Worm (Caenorhabditis elegans) whole organism, L4 larva: ENCODE data around the gene M02E1.3.

Experiments used
- F26F4.8 ChIP-seq: fragments of 200-800 bp; sonication (Bioruptor generic); conservative IDR thresholded peaks from 2 replicates; pipeline ENCODE4 v1.3.6; 2022; ENCODE audit warnings: missing genetic modification characterization, missing compliant biosample characterization
- F37D6.2 ChIP-seq: sonication (generic microtip); optimal IDR thresholded peaks from 2 replicates; lab custom pipeline; 2016; ENCODE audit warnings: mild to moderate bottlenecking, missing genetic modification characterization, missing compliant biosample characterization
- R02D3.7 ChIP-seq: fragments of 150-350 bp; sonication (generic microtip); optimal IDR thresholded peaks from 3 replicates; lab custom pipeline; 2014; ENCODE audit warnings: missing biosample characterization, missing genetic modification characterization
- T20F7.1 ChIP-seq: fragments of 200-800 bp; sonication (Bioruptor generic); optimal IDR thresholded peaks from 2 replicates; lab custom pipeline; 2018; ENCODE audit warnings: mild to moderate bottlenecking, missing genetic modification characterization, missing compliant biosample characterization
- T26A8.4 ChIP-seq: fragments of 200-800 bp; sonication (Bioruptor generic); IDR thresholded peaks from 2 replicates; pipeline ENCODE4 v1.3.6; 2022; ENCODE audit warnings: missing genetic modification characterization, missing compliant biosample characterization
- Y105C5A.15 ChIP-seq: fragments of 200-800 bp; sonication (Bioruptor generic); IDR thresholded peaks from 2 replicates; pipeline ENCODE4 v1.3.6; 2022; ENCODE audit warnings: missing genetic modification characterization, missing compliant biosample characterization
- Y5F2A.4 ChIP-seq: fragments of 200-800 bp; sonication (Bioruptor generic); optimal IDR thresholded peaks from 2 replicates; lab custom pipeline; 2018; ENCODE audit warnings: mild to moderate bottlenecking, missing genetic modification characterization, missing compliant biosample characterization
- Y75B8A.6 ChIP-seq: fragments of 200-800 bp; sonication (Bioruptor generic); IDR thresholded peaks from 2 replicates; pipeline ENCODE4 v1.3.6; 2022; ENCODE audit warnings: missing genetic modification reagents, missing genetic modification characterization, missing compliant biosample characterization
- aha-1 ChIP-seq: fragments of 150-350 bp; peaks from one replicate; lab custom pipeline; 2014; ENCODE audit warnings: missing biosample characterization, missing genetic modification characterization
- aly-2 ChIP-seq: sonication (generic microtip); optimal IDR thresholded peaks from 2 replicates; lab custom pipeline; 2018; ENCODE audit warnings: missing biosample characterization, missing genetic modification characterization
- ama-1 ChIP-seq: fragments of 150-350 bp; optimal IDR thresholded peaks from 2 replicates; lab custom pipeline; 2014; ENCODE audit warnings: inconsistent platforms, mixed read lengths
- arid-1 ChIP-seq: fragments of 200-800 bp; sonication (Bioruptor generic); conservative IDR thresholded peaks from 2 replicates; pipeline ENCODE4 v1.3.6; 2022; ENCODE audit warnings: missing genetic modification reagents, missing genetic modification characterization, missing compliant biosample characterization
- ceh-20 ChIP-seq: fragments of 200-800 bp; sonication (Bioruptor generic); IDR thresholded peaks from 2 replicates; pipeline ENCODE4 v1.3.6; 2022; ENCODE audit warnings: missing genetic modification reagents, missing genetic modification characterization, missing compliant biosample characterization
- ceh-28 ChIP-seq: fragments of 150-350 bp; optimal IDR thresholded peaks from 2 replicates; lab custom pipeline; 2014; ENCODE audit warnings: missing biosample characterization, missing genetic modification reagents, missing genetic modification characterization
- ceh-32 ChIP-seq: sonication (generic microtip); optimal IDR thresholded peaks from 2 replicates; lab custom pipeline; 2016; ENCODE audit warnings: mild to moderate bottlenecking, missing genetic modification characterization, missing compliant biosample characterization; ENCODE audit not compliant: poor library complexity
- ceh-44 ChIP-seq: fragments of 200-800 bp; sonication (Bioruptor generic); IDR thresholded peaks from 2 replicates; pipeline ENCODE4 v1.3.6; 2022; ENCODE audit warnings: missing genetic modification reagents, missing genetic modification characterization, missing compliant biosample characterization
- daf-16 ChIP-seq, 3 experiments: sonication (generic microtip); optimal IDR thresholded peaks; 2 replicates each; lab custom pipeline; 2016 to 2017; ENCODE audit warnings: missing genetic modification characterization in 3 of 3, missing genetic modification reagents in 3 of 3, mild to moderate bottlenecking in 2 of 3, missing compliant biosample characterization in 2 of 3, missing biosample characterization in 1 of 3, moderate library complexity in 1 of 3
- dmd-6 ChIP-seq: fragments of 200-800 bp; sonication (Bioruptor generic); IDR thresholded peaks from 2 replicates; pipeline ENCODE4 v1.3.6; 2022; ENCODE audit warnings: missing genetic modification reagents, missing genetic modification characterization, missing compliant biosample characterization
- dmd-8 ChIP-seq: fragments of 200-800 bp; sonication (Bioruptor generic); IDR thresholded peaks from 2 replicates; pipeline ENCODE4 v1.3.6; 2022; ENCODE audit warnings: missing genetic modification characterization, missing compliant biosample characterization
- dmd-9 ChIP-seq: fragments of 200-800 bp; sonication (Bioruptor generic); IDR thresholded peaks from 2 replicates; pipeline ENCODE4 v1.3.6; 2022; ENCODE audit warnings: missing genetic modification reagents, missing genetic modification characterization, missing compliant biosample characterization
- dpl-1 ChIP-seq: fragments of 150-350 bp; optimal IDR thresholded peaks from 2 replicates; lab custom pipeline; 2014; ENCODE audit warnings: missing biosample characterization, missing genetic modification reagents, missing genetic modification characterization
- dve-1 ChIP-seq: sonication (generic microtip); optimal IDR thresholded peaks from 2 replicates; lab custom pipeline; 2017; ENCODE audit warnings: antibody characterized with exemption, mild to moderate bottlenecking, missing genetic modification characterization, missing compliant biosample characterization; ENCODE audit not compliant: insufficient read depth
- egl-43 ChIP-seq: fragments of 200-800 bp; sonication (Bioruptor generic); IDR thresholded peaks from 2 replicates; pipeline ENCODE4 v1.3.6; 2022; ENCODE audit warnings: missing genetic modification reagents, missing genetic modification characterization, missing compliant biosample characterization
- fkh-10 ChIP-seq: fragments of 150-350 bp; optimal IDR thresholded peaks from 2 replicates; lab custom pipeline; 2014; ENCODE audit warnings: missing biosample characterization, missing genetic modification reagents, missing genetic modification characterization
- hif-1 ChIP-seq, 2 experiments: sonication (generic microtip); optimal IDR thresholded peaks; 2 replicates each; lab custom pipeline; 2016 to 2017; ENCODE audit warnings: missing compliant biosample characterization in 2 of 2, missing genetic modification characterization in 2 of 2, missing genetic modification reagents in 2 of 2, missing genotype in 2 of 2, mild to moderate bottlenecking in 1 of 2
- hlh-11 ChIP-seq: fragments of 200-800 bp; sonication (Bioruptor generic); optimal IDR thresholded peaks from 2 replicates; lab custom pipeline; 2018; ENCODE audit warnings: mild to moderate bottlenecking, missing genetic modification characterization, missing compliant biosample characterization
- hlh-30 ChIP-seq: sonication (generic microtip); optimal IDR thresholded peaks from 2 replicates; lab custom pipeline; 2017; ENCODE audit warnings: antibody characterized with exemption, mild to moderate bottlenecking, missing genetic modification characterization, missing compliant biosample characterization; ENCODE audit not compliant: insufficient read depth
- hmg-1.1 ChIP-seq: fragments of 200-800 bp; sonication (Bioruptor generic); IDR thresholded peaks from 2 replicates; pipeline ENCODE4 v1.3.6; 2022; ENCODE audit warnings: missing genetic modification reagents, missing genetic modification characterization, missing compliant biosample characterization
- jun-1 ChIP-seq: fragments of 150-350 bp; optimal IDR thresholded peaks from 2 replicates; lab custom pipeline; 2014; ENCODE audit warnings: missing biosample characterization, missing genetic modification reagents, missing genetic modification characterization
- lin-1 ChIP-seq: fragments of 200-800 bp; sonication (Bioruptor generic); IDR thresholded peaks from 2 replicates; pipeline ENCODE4 v1.3.6; 2022; ENCODE audit warnings: missing genetic modification reagents, missing genetic modification characterization, missing compliant biosample characterization
- lin-38 ChIP-seq: fragments of 200-800 bp; sonication (Bioruptor generic); IDR thresholded peaks from 2 replicates; pipeline ENCODE4 v1.3.6; 2022; ENCODE audit warnings: missing genetic modification reagents, missing genetic modification characterization, missing compliant biosample characterization
- lsy-2 ChIP-seq, 2 experiments: fragments of 150-350 bp in 1 of 2; sonication (generic microtip) in 1 of 2; optimal IDR thresholded peaks; 2 replicates each; lab custom pipeline; 2014 to 2017; ENCODE audit warnings: missing biosample characterization in 2 of 2, missing genetic modification characterization in 2 of 2
- madf-9 ChIP-seq: fragments of 200-800 bp; sonication (Bioruptor generic); conservative IDR thresholded peaks from 2 replicates; pipeline ENCODE4 v1.3.6; 2022; ENCODE audit warnings: missing genetic modification reagents, missing genetic modification characterization, missing compliant biosample characterization
- mep-1 ChIP-seq: fragments of 150-350 bp; sonication (generic microtip); optimal IDR thresholded peaks from 3 replicates; lab custom pipeline; 2014; ENCODE audit warnings: missing biosample characterization, missing genetic modification characterization
- mxl-3 ChIP-seq: fragments of 200-800 bp; sonication (Bioruptor generic); optimal IDR thresholded peaks from 2 replicates; lab custom pipeline; 2018; ENCODE audit warnings: mild to moderate bottlenecking, missing genetic modification characterization, missing compliant biosample characterization
- nhr-102 ChIP-seq: sonication (generic microtip); optimal IDR thresholded peaks from 2 replicates; lab custom pipeline; 2016; ENCODE audit warnings: mild to moderate bottlenecking, missing genetic modification characterization, moderate library complexity, missing compliant biosample characterization
- nhr-111 ChIP-seq: fragments of 200-800 bp; sonication (Bioruptor generic); optimal IDR thresholded peaks from 2 replicates; lab custom pipeline; 2018; ENCODE audit warnings: mild to moderate bottlenecking, missing genetic modification characterization, missing compliant biosample characterization
- nhr-28 ChIP-seq: fragments of 150-350 bp; optimal IDR thresholded peaks from 2 replicates; lab custom pipeline; 2014; ENCODE audit warnings: missing biosample characterization, missing genetic modification characterization
- nhr-6 ChIP-seq: fragments of 150-350 bp; optimal IDR thresholded peaks from 2 replicates; lab custom pipeline; 2014; ENCODE audit warnings: missing biosample characterization, missing genetic modification characterization
- nhr-77 ChIP-seq: fragments of 150-350 bp; optimal IDR thresholded peaks from 2 replicates; lab custom pipeline; 2014; ENCODE audit warnings: missing biosample characterization, missing genetic modification characterization
- php-3 ChIP-seq: fragments of 200-800 bp; sonication (Bioruptor generic); IDR thresholded peaks from 2 replicates; pipeline ENCODE4 v1.3.6; 2022; ENCODE audit warnings: missing genetic modification reagents, missing genetic modification characterization, missing compliant biosample characterization
- pqm-1 ChIP-seq: sonication (generic microtip); optimal IDR thresholded peaks from 2 replicates; lab custom pipeline; 2017; ENCODE audit warnings: missing biosample characterization, missing genetic modification characterization
- saeg-2 ChIP-seq: fragments of 200-800 bp; sonication (Bioruptor generic); IDR thresholded peaks from 2 replicates; pipeline ENCODE4 v1.3.6; 2022; ENCODE audit warnings: missing genetic modification reagents, missing genetic modification characterization, missing compliant biosample characterization
- set-16 ChIP-seq: fragments of 200-800 bp; sonication (Bioruptor generic); IDR thresholded peaks from 2 replicates; pipeline ENCODE4 v1.3.6; 2022; ENCODE audit warnings: missing genetic modification reagents, missing genetic modification characterization, missing compliant biosample characterization
- skn-1 ChIP-seq: fragments of 150-350 bp; optimal IDR thresholded peaks from 2 replicates; lab custom pipeline; 2014; ENCODE audit warnings: missing biosample characterization, missing genetic modification characterization
- tag-97 ChIP-seq: fragments of 200-800 bp; sonication (Bioruptor generic); IDR thresholded peaks from 2 replicates; pipeline ENCODE4 v1.3.6; 2022; ENCODE audit warnings: missing genetic modification characterization, missing compliant biosample characterization
- zag-1 ChIP-seq: fragments of 150-350 bp; optimal IDR thresholded peaks from 2 replicates; lab custom pipeline; 2014; ENCODE audit warnings: missing biosample characterization, missing genetic modification characterization
- zip-2 ChIP-seq: fragments of 150-350 bp; optimal IDR thresholded peaks from 2 replicates; lab custom pipeline; 2014; ENCODE audit warnings: missing biosample characterization, missing genetic modification characterization

M02E1.3 gene

DNA sequence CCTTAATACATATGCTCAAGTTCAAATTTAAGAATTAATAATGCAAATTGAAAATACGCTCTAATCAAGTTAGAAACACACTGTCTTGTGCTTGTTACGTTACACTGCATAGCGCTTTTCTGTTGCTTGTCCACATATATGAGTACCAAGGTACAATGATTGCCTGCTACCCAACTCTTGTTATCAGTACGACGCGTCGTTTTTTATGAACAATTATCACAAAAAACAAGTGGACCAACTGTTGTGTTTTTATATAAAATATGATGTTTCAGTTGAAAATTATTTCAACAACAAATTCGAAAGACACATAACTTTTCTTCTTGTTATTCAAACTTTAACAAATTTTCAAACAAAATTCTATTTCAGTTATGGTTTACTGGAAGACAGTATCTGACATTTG lies 9.4 kb upstream of the M02E1.3 start, which contains the start of gene M02E1.4 (continued):
- TF ChIP-seq dve-1 (tag; lab: Kevin White, UChicago) (peak; percentile 15), hlh-30 (tag; lab: Kevin White, UChicago) (no peak), saeg-2 (GFP tag; lab: Robert Waterston, UW) (no peak), aha-1 (tag; lab: Kevin White, UChicago) (peak; percentile 74)
- TF ChIP-seq, all 104 proteins: peak for 8

DNA sequence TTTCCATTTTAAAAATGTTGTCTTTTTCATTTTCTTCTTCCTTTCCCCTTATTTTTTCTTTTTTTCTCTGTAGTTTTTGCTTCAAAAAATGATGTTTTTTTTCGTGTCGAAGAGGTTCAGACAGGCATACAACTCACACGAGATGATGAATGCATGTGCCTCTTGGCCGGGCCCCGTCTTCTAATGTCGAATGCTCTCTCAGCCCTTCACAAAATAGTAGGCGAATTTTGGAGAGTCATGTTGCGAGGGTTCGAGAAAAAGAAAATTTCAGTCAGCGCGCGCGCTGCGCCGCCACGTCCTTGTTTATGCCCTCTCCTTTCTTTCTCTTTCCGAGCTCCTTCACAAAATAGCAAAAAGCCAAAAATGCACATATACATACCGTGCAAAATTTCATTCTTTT lies 1.7 kb downstream of the M02E1.3 start:
- TF ChIP-seq F26F4.8 (no peak), tag-97 (no peak), R02D3.7 (tag; lab: Kevin White, UChicago) (no peak), zag-1 (tag; lab: Kevin White, UChicago) (no peak), ceh-20 (GFP tag; lab: Robert Waterston, UW) (0 out of 2 replicates have a peak, but pooled peaks have one; percentile 43), dmd-8 (GFP tag; lab: Robert Waterston, UW) (no peak), dmd-9 (0 out of 2 replicates have a peak, but pooled peaks have one; percentile 39), egl-43 (GFP tag; lab: Robert Waterston, UW) (peak; percentile 49; the same call in 1 of the 2 replicates), Y75B8A.6 (GFP tag; lab: Robert Waterston, UW) (no peak), dmd-6 (GFP tag; lab: Robert Waterston, UW) (peak; percentile 32), hmg-1.1 (GFP tag; lab: Robert Waterston, UW) (peak; percentile 81), hlh-30 (tag; lab: Kevin White, UChicago) (peak; percentile 95), nhr-6 (no peak), mxl-3 (GFP tag; lab: Kevin White, UChicago) (no peak), madf-9 (no peak), lin-38 (GFP tag; lab: Robert Waterston, UW) (peak; percentile 39; the same call in 1 of the 2 replicates), daf-16 (GFP tag; optimal IDR thresholded peaks at IDR 0.05; lab: Kevin White, UChicago) (peak in 1 of 2 experiments; percentile 17), daf-16 (tag; optimal IDR thresholded peaks at IDR 0.05; lab: Kevin White, UChicago) (peak; percentile 62), php-3 (no peak), nhr-77 (tag; lab: Kevin White, UChicago) (no peak), nhr-102 (tag; lab: Kevin White, UChicago) (no peak), T26A8.4 (GFP tag; lab: Robert Waterston, UW) (no peak), ceh-32 (no peak), nhr-111 (GFP tag; lab: Kevin White, UChicago) (no peak), ama-1 (no peak), lin-1 (GFP tag; lab: Robert Waterston, UW) (peak; percentile 28; the same call in 1 of the 2 replicates), jun-1 (tag; lab: Kevin White, UChicago) (no peak), fkh-10 (GFP tag; lab: Kevin White, UChicago) (peak; percentile 87), hif-1 (tag; optimal IDR thresholded peaks at IDR 0.05; lab: Kevin White, UChicago) (peak in 1 of 2 experiments; percentile 75), lsy-2 (tag; optimal IDR thresholded peaks at IDR 0.05; lab: Kevin White, UChicago) (peak; percentile 35 to 77), ceh-44 (GFP tag; lab: Robert Waterston, UW) (no peak), mep-1 (tag; lab: Kevin White, UChicago) (peak; percentile 79), set-16 (GFP tag; lab: Robert Waterston, UW) (peak; percentile 33; the same call in 1 of the 2 replicates), zip-2 (tag; lab: Kevin White, UChicago) (no peak), F37D6.2 (tag; lab: Kevin White, UChicago) (peak; percentile 9), Y5F2A.4 (no peak), dpl-1 (GFP tag; lab: Kevin White, UChicago) (peak; percentile 32), aly-2 (tag; lab: Kevin White, UChicago) (no peak), hlh-11 (peak; percentile 68), arid-1 (no peak), ceh-28 (tag; lab: Kevin White, UChicago) (no peak), Y105C5A.15 (no peak), pqm-1 (no peak), T20F7.1 (GFP tag; lab: Kevin White, UChicago) (peak; percentile 35), nhr-28 (tag; lab: Kevin White, UChicago) (peak; percentile 6), skn-1 (tag; lab: Kevin White, UChicago) (no peak)
